Worm (Caenorhabditis elegans) whole organism, L4 larva: ENCODE measurements around the gene H40L08.3.

Experiments
- aha-1 ChIP-seq: fragments of 150-350 bp; peaks from one replicate; lab custom pipeline; 2014; ENCODE audit warnings: missing biosample characterization, missing genetic modification characterization
- ama-1 ChIP-seq: fragments of 150-350 bp; optimal IDR thresholded peaks from 2 replicates; lab custom pipeline; 2014; ENCODE audit warnings: inconsistent platforms, mixed read lengths
- egl-27 ChIP-seq: sonication (generic microtip); optimal IDR thresholded peaks from 3 replicates; lab custom pipeline; 2017; ENCODE audit warnings: missing biosample characterization, missing genetic modification reagents, missing genetic modification characterization
- fkh-10 ChIP-seq: fragments of 150-350 bp; optimal IDR thresholded peaks from 2 replicates; lab custom pipeline; 2014; ENCODE audit warnings: missing biosample characterization, missing genetic modification reagents, missing genetic modification characterization
- lin-39 ChIP-seq: fragments of 150-350 bp; optimal IDR thresholded peaks from 2 replicates; lab custom pipeline; 2014; ENCODE audit warnings: missing biosample characterization, missing genetic modification reagents, missing genetic modification characterization
- lsy-2 ChIP-seq, 2 experiments: fragments of 150-350 bp in 1 of 2; sonication (generic microtip) in 1 of 2; optimal IDR thresholded peaks; 2 replicates each; lab custom pipeline; 2014 to 2017; ENCODE audit warnings: missing biosample characterization in 2 of 2, missing genetic modification characterization in 2 of 2
- ztf-11 ChIP-seq: fragments of 150-350 bp; optimal IDR thresholded peaks from 2 replicates; lab custom pipeline; 2014; ENCODE audit warnings: missing biosample characterization, missing genetic modification characterization

- TF ChIP-seq lin-39 (tag; lab: Kevin White, UChicago) (no peak), ztf-11 (tag; lab: Kevin White, UChicago) (no peak), aha-1 (tag; lab: Kevin White, UChicago) (no peak), lsy-2 (tag; optimal IDR thresholded peaks at IDR 0.05; lab: Kevin White, UChicago) (no peak), ama-1 (lab: Kevin White, UChicago) (no peak), egl-27 (tag; lab: Kevin White, UChicago) (no peak), fkh-10 (no peak)
Observed at ce11 chrX:15027997-15028396, 47.9 kb downstream of the H40L08.3 start.
